Worm (Caenorhabditis elegans) whole organism, early embryonic: ENCODE data around the gene icl-1.

Experiments used
- B0310.2 ChIP-seq: sonication (generic microtip); optimal IDR thresholded peaks from 2 replicates; lab custom pipeline; 2016; ENCODE audit warnings: mild to moderate bottlenecking, missing genetic modification characterization, missing compliant biosample characterization
- F13C5.2 ChIP-seq: sonication (generic microtip); optimal IDR thresholded peaks from 2 replicates; lab custom pipeline; 2017; ENCODE audit warnings: mild to moderate bottlenecking, missing genetic modification characterization, inconsistent platforms, missing compliant biosample characterization
- aly-1 ChIP-seq: sonication (generic microtip); optimal IDR thresholded peaks from 2 replicates; lab custom pipeline; 2016; ENCODE audit warnings: missing genetic modification characterization, missing compliant biosample characterization
- ama-1 ChIP-seq: fragments of 150-350 bp; optimal IDR thresholded peaks from 2 replicates; lab custom pipeline; 2014
- ceh-13 ChIP-seq: fragments of 200-800 bp; sonication (Bioruptor generic); optimal IDR thresholded peaks from 2 replicates; lab custom pipeline; 2018; ENCODE audit warnings: mild to moderate bottlenecking, missing genetic modification characterization, missing compliant biosample characterization
- ceh-36 ChIP-seq: sonication (generic microtip); optimal IDR thresholded peaks from 2 replicates; lab custom pipeline; 2016; ENCODE audit warnings: missing genetic modification characterization, inconsistent platforms, missing compliant biosample characterization
- ets-7 ChIP-seq: sonication (generic microtip); optimal IDR thresholded peaks from 2 replicates; lab custom pipeline; 2016; ENCODE audit warnings: missing genotype, missing genetic modification characterization, missing compliant biosample characterization
- flt-1 ChIP-seq: fragments of 200-800 bp; sonication (Bioruptor generic); IDR thresholded peaks from 2 replicates; pipeline ENCODE4 v1.3.6; 2022; ENCODE audit warnings: missing genetic modification characterization, missing compliant biosample characterization
- hmbx-1 ChIP-seq: sonication (generic microtip); optimal IDR thresholded peaks from 2 replicates; lab custom pipeline; 2016; ENCODE audit warnings: mild to moderate bottlenecking, missing genetic modification characterization, missing compliant biosample characterization
- hmg-4 ChIP-seq: fragments of 200-800 bp; sonication (Bioruptor generic); optimal IDR thresholded peaks from 2 replicates; lab custom pipeline; 2018; ENCODE audit warnings: mild to moderate bottlenecking, missing genetic modification characterization, missing compliant biosample characterization
- hnd-1 ChIP-seq: sonication (generic microtip); optimal IDR thresholded peaks from 2 replicates; lab custom pipeline; 2016; ENCODE audit warnings: missing genetic modification characterization, missing compliant biosample characterization
- pes-1 ChIP-seq: fragments of 200-800 bp; sonication (Bioruptor generic); IDR thresholded peaks from 2 replicates; pipeline ENCODE4 v1.3.6; 2022; ENCODE audit warnings: missing genetic modification reagents, missing genetic modification characterization, missing compliant biosample characterization
- scrt-1 ChIP-seq: fragments of 200-800 bp; sonication (Bioruptor generic); IDR thresholded peaks from 2 replicates; pipeline ENCODE4 v1.3.6; 2022; ENCODE audit warnings: missing genetic modification characterization, missing compliant biosample characterization
- sea-1 ChIP-seq: fragments of 200-800 bp; sonication (Bioruptor generic); conservative IDR thresholded peaks from 2 replicates; pipeline ENCODE4 v1.3.6; 2022; ENCODE audit warnings: missing genetic modification characterization, missing compliant biosample characterization
- tbx-11 ChIP-seq: fragments of 200-800 bp; sonication (Bioruptor generic); IDR thresholded peaks from 2 replicates; pipeline ENCODE4 v1.3.6; 2022; ENCODE audit warnings: missing genetic modification characterization, missing compliant biosample characterization
- tbx-37 ChIP-seq: fragments of 200-800 bp; sonication (Bioruptor generic); conservative IDR thresholded peaks from 2 replicates; pipeline ENCODE4 v1.3.6; 2022; ENCODE audit warnings: missing genetic modification reagents, missing genetic modification characterization, missing compliant biosample characterization
- tra-4 ChIP-seq: sonication (generic microtip); optimal IDR thresholded peaks from 2 replicates; lab custom pipeline; 2017; ENCODE audit warnings: missing genetic modification characterization, missing compliant biosample characterization

The icl-1 gene

DNA sequence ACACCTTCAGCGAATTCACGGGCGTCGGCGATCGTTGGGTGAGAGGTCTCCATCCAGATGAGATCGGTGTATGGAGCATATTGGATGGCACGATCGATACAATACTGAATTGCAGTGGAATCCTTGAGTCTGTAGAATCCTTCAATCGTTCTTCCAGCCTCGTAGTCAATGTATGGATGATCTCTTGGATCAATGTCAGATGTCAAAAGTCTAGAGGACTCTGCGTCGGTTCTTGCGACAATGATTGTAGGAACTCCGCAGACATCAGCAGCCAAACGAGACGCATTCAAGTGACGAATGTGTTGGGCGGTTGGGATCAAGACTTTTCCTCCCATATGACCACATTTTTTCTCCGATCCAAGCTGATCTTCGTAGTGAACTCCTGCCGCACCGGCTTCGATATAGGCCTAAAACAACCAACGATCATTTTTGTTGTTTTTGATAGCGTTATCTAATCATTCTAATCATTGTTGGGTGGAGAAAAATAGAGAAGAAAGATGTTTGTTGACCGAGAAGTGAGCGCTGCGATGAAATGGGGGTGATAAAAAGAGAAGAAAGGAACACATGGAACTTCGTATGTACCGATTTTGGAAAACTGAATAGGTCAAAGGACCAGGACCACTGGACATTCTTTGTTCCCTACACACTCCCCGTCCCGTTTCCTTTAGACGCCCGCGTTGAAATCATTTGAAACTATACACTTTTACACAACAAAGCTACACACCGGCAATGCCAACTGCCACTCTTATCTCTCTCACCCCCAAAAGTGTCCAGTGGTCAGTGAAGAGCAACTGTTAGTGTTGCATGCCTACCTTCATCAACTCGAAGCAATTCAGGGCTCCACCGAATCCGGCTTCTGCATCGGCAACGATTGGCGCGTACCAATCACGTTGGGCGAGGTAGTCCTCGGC is 976 bp downstream of the icl-1 start:
- TF ChIP-seq tra-4 (tag; lab: Kevin White, UChicago), result no peak

- TF ChIP-seq hmg-4 (GFP tag; lab: Kevin White, UChicago) (no peak), aly-1 (peak; percentile 12)
These were observed 1.8 kb downstream of the icl-1 start for ce11 chrV:725807-726572.

DNA sequence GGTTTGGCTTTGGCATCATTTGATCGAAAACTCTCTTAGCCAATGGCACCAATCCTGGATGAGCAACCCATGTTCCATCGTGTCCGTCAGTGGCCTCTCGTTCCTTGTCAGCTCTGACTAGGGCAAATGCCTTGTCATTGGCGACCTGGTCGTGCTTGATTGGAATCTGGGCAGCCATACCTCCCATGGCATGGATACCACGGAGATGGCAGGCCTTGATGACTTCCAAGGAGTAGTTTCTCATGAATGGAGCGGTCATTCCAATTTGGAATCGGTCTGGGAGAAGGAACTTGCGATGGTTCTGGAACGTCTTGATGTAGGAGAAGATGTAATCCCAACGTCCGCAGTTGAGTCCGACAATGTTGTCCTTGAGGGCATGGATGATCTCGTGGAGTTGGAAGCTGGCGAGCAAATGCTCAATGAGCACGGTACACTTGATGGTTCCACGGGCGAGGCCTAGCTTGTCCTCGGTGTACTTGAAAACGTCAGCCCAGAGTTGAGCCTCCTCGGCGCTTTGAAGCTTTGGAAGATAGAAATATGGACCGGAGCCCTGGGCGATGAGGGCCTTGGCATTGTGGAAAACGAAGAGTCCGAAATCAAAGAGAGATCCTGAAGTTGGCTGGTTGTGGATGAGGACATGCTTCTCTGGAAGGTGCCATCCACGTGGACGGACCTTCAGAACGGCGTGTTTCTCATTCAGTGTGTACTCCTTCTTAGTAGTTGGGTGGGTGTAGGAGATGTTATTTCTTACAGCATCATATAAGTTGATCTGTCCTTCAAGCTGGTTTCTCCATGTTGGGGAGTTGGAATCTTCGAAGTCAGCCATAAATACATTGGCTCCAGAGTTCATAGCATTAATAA is 2.6 kb downstream of the icl-1 start:
- TF ChIP-seq hmbx-1 (tag; lab: Kevin White, UChicago), result no peak
- no peak for TF ChIP-seq ceh-36 (tag; lab: Kevin White, UChicago)
- TF ChIP-seq B0310.2, result no peak
- TF ChIP-seq pes-1 (GFP tag; lab: Robert Waterston, UW), result no peak
- TF ChIP-seq aly-1, result no peak
- no peak for TF ChIP-seq tbx-11 (GFP tag; lab: Robert Waterston, UW)
- no peak for TF ChIP-seq tbx-37 (GFP tag; lab: Robert Waterston, UW)
- no peak for TF ChIP-seq tra-4 (tag; lab: Kevin White, UChicago)
- TF ChIP-seq ama-1 (lab: Kevin White, UChicago), result no peak
- TF ChIP-seq flt-1, result no peak
- TF ChIP-seq ets-7 (tag; lab: Kevin White, UChicago), result no peak
- TF ChIP-seq hnd-1 (tag; lab: Kevin White, UChicago), result no peak
- TF ChIP-seq F13C5.2, result no peak
- TF ChIP-seq sea-1 (GFP tag; lab: Robert Waterston, UW), result no peak

- TF ChIP-seq tra-4 (tag; lab: Kevin White, UChicago), result no peak
- no peak; the same call in 1 of the 2 replicates for TF ChIP-seq pes-1 (GFP tag; lab: Robert Waterston, UW)
- TF ChIP-seq aly-1, result no peak
- TF ChIP-seq F13C5.2, result no peak
- no peak for TF ChIP-seq tbx-37 (GFP tag; lab: Robert Waterston, UW)
- no peak for TF ChIP-seq flt-1
- no peak for TF ChIP-seq sea-1 (GFP tag; lab: Robert Waterston, UW)
- no peak for TF ChIP-seq hmg-4 (GFP tag; lab: Kevin White, UChicago)
- TF ChIP-seq ama-1 (lab: Kevin White, UChicago), result no peak
- no peak for TF ChIP-seq hnd-1 (tag; lab: Kevin White, UChicago)
- no peak for TF ChIP-seq ceh-36 (tag; lab: Kevin White, UChicago)
- no peak for TF ChIP-seq scrt-1
These were observed 3.3 kb downstream of the icl-1 start for ce11 chrV:724470-724890.

ce11 chrV:723895-724352 is 3.9 kb downstream of the icl-1 start, which contains the start of gene fbxb-72:
Gene fbxb-72 (minus strand): TSS chrV:723952.
- TF ChIP-seq tra-4 (tag; lab: Kevin White, UChicago) (no peak), tbx-11 (GFP tag; lab: Robert Waterston, UW) (no peak), B0310.2 (no peak), F13C5.2 (no peak), tbx-37 (GFP tag; lab: Robert Waterston, UW) (no peak), ama-1 (lab: Kevin White, UChicago) (no peak), hmg-4 (GFP tag; lab: Kevin White, UChicago) (no peak), hmbx-1 (tag; lab: Kevin White, UChicago) (no peak), ets-7 (tag; lab: Kevin White, UChicago) (no peak), hnd-1 (tag; lab: Kevin White, UChicago) (no peak), flt-1 (no peak), scrt-1 (no peak), pes-1 (GFP tag; lab: Robert Waterston, UW) (no peak), aly-1 (no peak), sea-1 (GFP tag; lab: Robert Waterston, UW) (no peak), ceh-13 (GFP tag; lab: Kevin White, UChicago) (no peak), ceh-36 (tag; lab: Kevin White, UChicago) (no peak)

DNA sequence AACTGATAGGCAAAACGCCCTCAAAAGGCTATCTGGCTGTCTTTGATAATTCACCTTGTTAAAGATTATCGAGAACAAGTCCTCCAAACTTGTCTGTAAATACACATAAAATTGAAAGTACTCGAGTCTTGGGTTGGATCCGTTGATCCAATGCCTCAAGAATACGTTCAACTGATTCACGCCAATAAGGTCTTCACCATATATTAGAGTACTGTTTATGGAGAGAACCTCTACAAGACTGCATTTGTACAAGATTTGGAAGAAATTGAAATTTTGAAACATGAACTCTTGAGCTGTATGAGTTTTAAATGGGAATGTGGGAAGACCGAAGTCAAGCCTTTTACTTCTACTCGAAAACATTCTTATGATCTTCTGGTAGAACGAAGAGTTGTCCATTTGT is 4.9 kb downstream of the icl-1 start:
- TF ChIP-seq pes-1 (GFP tag; lab: Robert Waterston, UW) (no peak), tbx-11 (GFP tag; lab: Robert Waterston, UW) (no peak), F13C5.2 (no peak), ama-1 (lab: Kevin White, UChicago) (no peak), B0310.2 (no peak), hnd-1 (tag; lab: Kevin White, UChicago) (no peak), ceh-13 (GFP tag; lab: Kevin White, UChicago) (no peak), tra-4 (tag; lab: Kevin White, UChicago) (no peak), ets-7 (tag; lab: Kevin White, UChicago) (no peak), tbx-37 (GFP tag; lab: Robert Waterston, UW) (no peak), sea-1 (GFP tag; lab: Robert Waterston, UW) (no peak), flt-1 (no peak), scrt-1 (no peak), hmg-4 (GFP tag; lab: Kevin White, UChicago) (no peak), hmbx-1 (tag; lab: Kevin White, UChicago) (no peak), aly-1 (no peak), ceh-36 (tag; lab: Kevin White, UChicago) (no peak)
